Worm (Caenorhabditis elegans) whole organism, midembryonic: ENCODE measurements around the gene nep-26.

Experiments
- T22C8.4 ChIP-seq: fragments of 200-800 bp; sonication (Bioruptor generic); IDR thresholded peaks from 2 replicates; pipeline ENCODE4 v1.3.6; 2022; ENCODE audit warnings: missing genetic modification characterization, missing compliant biosample characterization
- cog-1 ChIP-seq: sonication (generic microtip); optimal IDR thresholded peaks from 2 replicates; lab custom pipeline; 2016; ENCODE audit warnings: missing genetic modification characterization, missing compliant biosample characterization
- flt-1 ChIP-seq: fragments of 200-800 bp; sonication (Bioruptor generic); IDR thresholded peaks from 2 replicates; pipeline ENCODE4 v1.3.6; 2022; ENCODE audit warnings: missing genetic modification characterization, missing compliant biosample characterization
- klf-2 ChIP-seq: fragments of 200-800 bp; sonication (Bioruptor generic); conservative IDR thresholded peaks from 2 replicates; pipeline ENCODE4 v1.3.6; 2022; ENCODE audit warnings: missing genetic modification reagents, missing genetic modification characterization, missing compliant biosample characterization
- med-1 ChIP-seq: sonication (generic microtip); optimal IDR thresholded peaks from 2 replicates; lab custom pipeline; 2017; ENCODE audit warnings: missing genetic modification characterization, mild to moderate bottlenecking, missing compliant biosample characterization, antibody characterized with exemption, missing genetic modification reagents; ENCODE audit not compliant: insufficient read depth
- ref-1 ChIP-seq: fragments of 200-800 bp; sonication (Bioruptor generic); conservative IDR thresholded peaks from 2 replicates; pipeline ENCODE4 v1.3.6; 2022; ENCODE audit warnings: missing genetic modification reagents, missing genetic modification characterization, missing compliant biosample characterization
- tab-1 ChIP-seq: fragments of 200-800 bp; sonication (Bioruptor generic); IDR thresholded peaks from 2 replicates; pipeline ENCODE4 v1.3.6; 2022; ENCODE audit warnings: missing genetic modification characterization, missing compliant biosample characterization
- ztf-23 ChIP-seq: fragments of 200-800 bp; sonication (Bioruptor generic); IDR thresholded peaks from 2 replicates; pipeline ENCODE4 v1.3.6; 2022; ENCODE audit warnings: missing genetic modification reagents, missing genetic modification characterization, missing compliant biosample characterization
- ztf-29 ChIP-seq: fragments of 200-800 bp; sonication (Bioruptor generic); IDR thresholded peaks from 2 replicates; pipeline ENCODE4 v1.3.6; 2022; ENCODE audit warnings: missing genetic modification reagents, missing genetic modification characterization, missing compliant biosample characterization

The nep-26 gene

ce11 chrII:10284991-10285390 is 14.9 kb downstream of the nep-26 start:
- TF ChIP-seq cog-1 (tag; lab: Kevin White, UChicago) (no peak), med-1 (GFP tag; lab: Kevin White, UChicago) (no peak), ztf-29 (GFP tag; lab: Robert Waterston, UW) (no peak), klf-2 (GFP tag; lab: Robert Waterston, UW) (no peak), tab-1 (GFP tag; lab: Robert Waterston, UW) (no peak), ztf-23 (no peak), ref-1 (no peak), flt-1 (GFP tag; lab: Robert Waterston, UW) (no peak), T22C8.4 (no peak)

- TF ChIP-seq ztf-23 = no peak
- no peak for TF ChIP-seq med-1 (GFP tag; lab: Kevin White, UChicago)
- TF ChIP-seq flt-1 (GFP tag; lab: Robert Waterston, UW) = no peak
- no peak for TF ChIP-seq ztf-29 (GFP tag; lab: Robert Waterston, UW)
- TF ChIP-seq tab-1 (GFP tag; lab: Robert Waterston, UW) = no peak
- no peak for TF ChIP-seq cog-1 (tag; lab: Kevin White, UChicago)
- no peak for TF ChIP-seq klf-2 (GFP tag; lab: Robert Waterston, UW)
- TF ChIP-seq T22C8.4 = no peak
- TF ChIP-seq ref-1 = no peak
Observed at ce11 chrII:10283145-10283544, 16.8 kb downstream of the nep-26 start.

ce11 chrII:10281674-10282073 is 18.3 kb downstream of the nep-26 start:
- TF ChIP-seq klf-2 (GFP tag; lab: Robert Waterston, UW) (no peak), ztf-23 (no peak), tab-1 (GFP tag; lab: Robert Waterston, UW) (no peak), ztf-29 (GFP tag; lab: Robert Waterston, UW) (no peak), cog-1 (tag; lab: Kevin White, UChicago) (no peak), T22C8.4 (no peak), flt-1 (GFP tag; lab: Robert Waterston, UW) (no peak), ref-1 (no peak), med-1 (GFP tag; lab: Kevin White, UChicago) (no peak)

- TF ChIP-seq cog-1 (tag; lab: Kevin White, UChicago) (no peak), tab-1 (GFP tag; lab: Robert Waterston, UW) (no peak), ztf-23 (no peak), ref-1 (no peak), med-1 (GFP tag; lab: Kevin White, UChicago) (no peak), klf-2 (GFP tag; lab: Robert Waterston, UW) (no peak), ztf-29 (GFP tag; lab: Robert Waterston, UW) (no peak), flt-1 (GFP tag; lab: Robert Waterston, UW) (no peak), T22C8.4 (no peak)
Observed at ce11 chrII:10279561-10279960, 20.4 kb downstream of the nep-26 start, which contains the start of gene ZK971.1. Gene ZK971.1 (minus strand): TSS chrII:10279661.

- no peak for TF ChIP-seq ref-1
- TF ChIP-seq ztf-29 (GFP tag; lab: Robert Waterston, UW) = no peak
- no peak for TF ChIP-seq ztf-23
- no peak for TF ChIP-seq T22C8.4
- TF ChIP-seq tab-1 (GFP tag; lab: Robert Waterston, UW) = no peak
- no peak for TF ChIP-seq cog-1 (tag; lab: Kevin White, UChicago)
- TF ChIP-seq med-1 (GFP tag; lab: Kevin White, UChicago) = no peak
- no peak for TF ChIP-seq klf-2 (GFP tag; lab: Robert Waterston, UW)
- no peak for TF ChIP-seq flt-1 (GFP tag; lab: Robert Waterston, UW)
Observed at ce11 chrII:10271093-10271492, 28.8 kb downstream of the nep-26 start, which contains the start of gene F54B3.4. Gene F54B3.4 (minus strand): TSS chrII:10271193.

- TF ChIP-seq klf-2 (GFP tag; lab: Robert Waterston, UW) (no peak), ztf-23 (no peak), cog-1 (tag; lab: Kevin White, UChicago) (no peak), ref-1 (no peak), ztf-29 (GFP tag; lab: Robert Waterston, UW) (no peak), flt-1 (GFP tag; lab: Robert Waterston, UW) (no peak), tab-1 (GFP tag; lab: Robert Waterston, UW) (no peak), med-1 (GFP tag; lab: Kevin White, UChicago) (no peak), T22C8.4 (no peak)
Observed at ce11 chrII:10270052-10270451, 29.9 kb downstream of the nep-26 start, which contains the start of gene F54B3.2. Gene F54B3.2 (minus strand): TSS chrII:10270152.

ce11 chrII:10261261-10261660 is 38.7 kb downstream of the nep-26 start:
- no peak for TF ChIP-seq T22C8.4
- no peak for TF ChIP-seq cog-1 (tag; lab: Kevin White, UChicago)
- no peak for TF ChIP-seq ztf-23
- TF ChIP-seq klf-2 (GFP tag; lab: Robert Waterston, UW) = no peak
- TF ChIP-seq ztf-29 (GFP tag; lab: Robert Waterston, UW) = no peak
- TF ChIP-seq ref-1 = no peak
- no peak for TF ChIP-seq med-1 (GFP tag; lab: Kevin White, UChicago)
- no peak for TF ChIP-seq flt-1 (GFP tag; lab: Robert Waterston, UW)
- TF ChIP-seq tab-1 (GFP tag; lab: Robert Waterston, UW) = no peak

- TF ChIP-seq ztf-23 (no peak), tab-1 (GFP tag; lab: Robert Waterston, UW) (no peak)
Observed at ce11 chrII:10252048-10252447, 47.9 kb downstream of the nep-26 start.

- TF ChIP-seq T22C8.4 = no peak
- TF ChIP-seq ztf-23 = no peak
- no peak for TF ChIP-seq flt-1 (GFP tag; lab: Robert Waterston, UW)
- no peak for TF ChIP-seq tab-1 (GFP tag; lab: Robert Waterston, UW)
- no peak for TF ChIP-seq ref-1
- no peak for TF ChIP-seq klf-2 (GFP tag; lab: Robert Waterston, UW)
- TF ChIP-seq med-1 (GFP tag; lab: Kevin White, UChicago) = no peak
- TF ChIP-seq ztf-29 (GFP tag; lab: Robert Waterston, UW) = no peak
- TF ChIP-seq cog-1 (tag; lab: Kevin White, UChicago) = no peak
Observed at ce11 chrII:10250966-10251365, 49.0 kb downstream of the nep-26 start, which contains the start of gene F54B3.1. Gene F54B3.1 (plus strand): TSS chrII:10251266.
